Fruit fly (Drosophila melanogaster) whole organism, embryonic: Measurements from ENCODE around the gene CG5938.

Experiments used
- Ada2b ChIP-seq: fragments of 200-800 bp; sonication (Bioruptor generic); IDR thresholded peaks from 2 replicates; pipeline ENCODE4 v1.3.6; 2022; ENCODE audit warnings: missing biosample characterization, missing genetic modification characterization
- Bteb2 ChIP-seq: fragments of 200-800 bp; sonication (Bioruptor generic); optimal IDR thresholded peaks from 2 replicates; lab custom pipeline; 2016; ENCODE audit warnings: missing biosample characterization, missing genetic modification characterization
- CG11085 ChIP-seq: fragments of 200-800 bp; sonication (Bioruptor generic); IDR thresholded peaks from 2 replicates; pipeline ENCODE4 v1.3.6; 2022; ENCODE audit warnings: missing biosample characterization, missing genetic modification characterization
- CG11093 ChIP-seq: fragments of 200-800 bp; sonication (Bioruptor generic); IDR thresholded peaks from 3 replicates; pipeline ENCODE4 v1.3.6; 2022; ENCODE audit warnings: missing biosample characterization, missing genetic modification characterization
- CG14667 ChIP-seq: fragments of 200-800 bp; sonication (Bioruptor generic); IDR thresholded peaks from 2 replicates; pipeline ENCODE4 v1.3.6; 2022; ENCODE audit warnings: missing biosample characterization, missing genetic modification characterization
- CG2116 ChIP-seq: fragments of 200-800 bp; sonication (Bioruptor generic); optimal IDR thresholded peaks from 3 replicates; lab custom pipeline; 2018; ENCODE audit warnings: missing biosample characterization, mild to moderate bottlenecking, missing genetic modification characterization
- CG2129 ChIP-seq: fragments of 200-800 bp; sonication (Bioruptor generic); IDR thresholded peaks from 2 replicates; pipeline ENCODE4 v1.3.6; 2022; ENCODE audit warnings: missing biosample characterization, missing genetic modification characterization; ENCODE audit not compliant: partially characterized antibody
- CG2875 ChIP-seq: fragments of 200-800 bp; sonication (Bioruptor generic); optimal IDR thresholded peaks from 2 replicates; lab custom pipeline; 2017; ENCODE audit warnings: missing biosample characterization, mild to moderate bottlenecking, missing genetic modification characterization, missing genetic modification reagents
- CG3281 ChIP-seq: fragments of 200-800 bp; sonication (Bioruptor generic); optimal IDR thresholded peaks from 3 replicates; lab custom pipeline; 2017; ENCODE audit warnings: missing biosample characterization, mild to moderate bottlenecking, missing genetic modification characterization
- CG34376 ChIP-seq: fragments of 200-800 bp; sonication (Bioruptor generic); optimal IDR thresholded peaks from 2 replicates; lab custom pipeline; 2018; ENCODE audit warnings: missing biosample characterization, mild to moderate bottlenecking, missing genetic modification characterization
- CG34422 ChIP-seq: fragments of 200-800 bp; sonication (Bioruptor generic); IDR thresholded peaks from 3 replicates; pipeline ENCODE4 v1.3.6; 2022; ENCODE audit warnings: missing biosample characterization, missing genetic modification characterization
- CG3995 ChIP-seq: fragments of 200-800 bp; sonication (Bioruptor generic); optimal IDR thresholded peaks from 3 replicates; lab custom pipeline; 2016; ENCODE audit warnings: missing biosample characterization, missing genetic modification characterization
- CG4424 ChIP-seq: fragments of 200-800 bp; sonication (Bioruptor generic); optimal IDR thresholded peaks from 3 replicates; lab custom pipeline; 2016; ENCODE audit warnings: missing biosample characterization, missing genetic modification characterization
- CG5245 ChIP-seq: fragments of 200-800 bp; sonication (Bioruptor generic); optimal IDR thresholded peaks from 3 replicates; lab custom pipeline; 2016; ENCODE audit warnings: missing biosample characterization, missing genetic modification characterization
- CG6791 ChIP-seq: fragments of 200-800 bp; sonication (Bioruptor generic); IDR thresholded peaks from 3 replicates; pipeline ENCODE4 v1.3.6; 2022; ENCODE audit warnings: missing biosample characterization, missing genetic modification characterization; ENCODE audit not compliant: partially characterized antibody
- CG7745 ChIP-seq: fragments of 200-800 bp; sonication (Bioruptor generic); optimal IDR thresholded peaks from 2 replicates; lab custom pipeline; 2018; ENCODE audit warnings: missing biosample characterization, mild to moderate bottlenecking, missing genetic modification characterization, moderate library complexity
- CG8281 ChIP-seq: fragments of 200-800 bp; sonication (Bioruptor generic); optimal IDR thresholded peaks from 2 replicates; lab custom pipeline; 2018; ENCODE audit warnings: missing biosample characterization, mild to moderate bottlenecking, missing genetic modification characterization, moderate library complexity
- CG8290 ChIP-seq, 3 experiments: fragments of 200-800 bp; sonication (Bioruptor generic); optimal IDR thresholded peaks; 2 replicates each; lab custom pipeline; 2016 to 2019; ENCODE audit warnings: missing biosample characterization in 3 of 3, missing genetic modification characterization in 3 of 3, mild to moderate bottlenecking in 2 of 3, moderate library complexity in 1 of 3
- Camta ChIP-seq: fragments of 200-800 bp; sonication (Bioruptor generic); optimal IDR thresholded peaks from 2 replicates; lab custom pipeline; 2016; ENCODE audit warnings: missing biosample characterization, missing genetic modification characterization
- D19B ChIP-seq: fragments of 200-800 bp; sonication (Bioruptor generic); optimal IDR thresholded peaks from 2 replicates; lab custom pipeline; 2017; ENCODE audit warnings: missing biosample characterization, mild to moderate bottlenecking, missing genetic modification characterization
- Drgx ChIP-seq: fragments of 200-800 bp; sonication (Bioruptor generic); IDR thresholded peaks from 2 replicates; pipeline ENCODE4 v1.3.6; 2022; ENCODE audit warnings: missing biosample characterization, missing genetic modification characterization
- Hand ChIP-seq: fragments of 200-800 bp; sonication (Bioruptor generic); optimal IDR thresholded peaks from 2 replicates; lab custom pipeline; 2017; ENCODE audit warnings: mild to moderate bottlenecking, missing biosample characterization, missing genetic modification reagents, missing genetic modification characterization
- Hr39 ChIP-seq: fragments of >200 bp; optimal IDR thresholded peaks from 2 replicates; lab custom pipeline; 2017
- Hr78 ChIP-seq, 2 experiments: fragments of 200-800 bp in 1 of 2; fragments of >200 bp in 1 of 2; sonication (Bioruptor generic) in 1 of 2; optimal IDR thresholded peaks; 2 replicates each; lab custom pipeline; 2017 to 2019; ENCODE audit warnings: missing biosample characterization in 2 of 2, missing genetic modification characterization in 2 of 2, mild to moderate bottlenecking in 1 of 2, moderate library complexity in 1 of 2
- Kr ChIP-seq: fragments of 200-800 bp; sonication (Bioruptor generic); optimal IDR thresholded peaks from 2 replicates; lab custom pipeline; 2017; ENCODE audit warnings: missing biosample characterization, mild to moderate bottlenecking, missing genetic modification characterization
- Mrtf ChIP-seq: fragments of 200-800 bp; sonication (Bioruptor generic); IDR thresholded peaks from 3 replicates; pipeline ENCODE4 v1.3.6; 2022; ENCODE audit warnings: missing biosample characterization, missing genetic modification characterization
- Myb ChIP-seq: fragments of 200-800 bp; sonication (Bioruptor generic); optimal IDR thresholded peaks from 2 replicates; lab custom pipeline; 2016; ENCODE audit warnings: missing biosample characterization, missing genetic modification characterization
- NC2α ChIP-seq: fragments of 200-800 bp; sonication (Bioruptor generic); optimal IDR thresholded peaks from 2 replicates; lab custom pipeline; 2016; ENCODE audit warnings: missing biosample characterization, missing genetic modification characterization
- NfI ChIP-seq: fragments of 200-800 bp; sonication (Bioruptor generic); optimal IDR thresholded peaks from 3 replicates; lab custom pipeline; 2018; ENCODE audit warnings: missing biosample characterization, mild to moderate bottlenecking, missing genetic modification characterization, moderate library complexity
- ap ChIP-seq: fragments of 200-800 bp; sonication (Bioruptor generic); IDR thresholded peaks from 2 replicates; pipeline ENCODE4 v1.3.6; 2022; ENCODE audit warnings: missing biosample characterization, missing genetic modification characterization
- bcd ChIP-seq: fragments of 200-800 bp; sonication (Bioruptor generic); optimal IDR thresholded peaks from 2 replicates; lab custom pipeline; 2017; ENCODE audit warnings: missing biosample characterization, mild to moderate bottlenecking, missing genetic modification characterization
- chif ChIP-seq, 2 experiments: fragments of 200-800 bp; sonication (Bioruptor generic); optimal IDR thresholded peaks; 3 replicates each; lab custom pipeline; 2016; ENCODE audit warnings: missing biosample characterization in 2 of 2, missing genetic modification characterization in 2 of 2
- chn ChIP-seq: fragments of 200-800 bp; sonication (Bioruptor generic); optimal IDR thresholded peaks from 2 replicates; lab custom pipeline; 2016; ENCODE audit warnings: missing biosample characterization, missing genetic modification characterization
- crol ChIP-seq: fragments of 200-800 bp; sonication (Bioruptor generic); IDR thresholded peaks from 2 replicates; pipeline ENCODE4 v1.3.6; 2022; ENCODE audit warnings: missing biosample characterization, missing genetic modification characterization
- cwo ChIP-seq: fragments of 200-800 bp; sonication (Bioruptor generic); optimal IDR thresholded peaks from 3 replicates; lab custom pipeline; 2017; ENCODE audit warnings: missing biosample characterization, missing genetic modification characterization, mild to moderate bottlenecking, moderate library complexity, missing genetic modification reagents
- dpn ChIP-seq, 2 experiments: fragments of 200-800 bp; sonication (Bioruptor generic); optimal IDR thresholded peaks; 3 replicates each; lab custom pipeline; 2016; ENCODE audit warnings: missing biosample characterization in 2 of 2, missing genetic modification characterization in 2 of 2
- ewg ChIP-seq: fragments of 200-800 bp; sonication (Bioruptor generic); optimal IDR thresholded peaks from 3 replicates; lab custom pipeline; 2017; ENCODE audit warnings: mild to moderate bottlenecking, missing biosample characterization, missing genetic modification reagents, missing genetic modification characterization
- eyg ChIP-seq: fragments of 200-800 bp; sonication (Bioruptor generic); optimal IDR thresholded peaks from 3 replicates; lab custom pipeline; 2016; ENCODE audit warnings: missing biosample characterization, missing genetic modification characterization
- fd96Cb ChIP-seq: fragments of 200-800 bp; sonication (Bioruptor generic); optimal IDR thresholded peaks from 2 replicates; lab custom pipeline; 2018; ENCODE audit warnings: missing biosample characterization, mild to moderate bottlenecking, missing genetic modification characterization, moderate library complexity
- inv ChIP-seq: fragments of 200-800 bp; sonication (Bioruptor generic); IDR thresholded peaks from 2 replicates; pipeline ENCODE4 v1.3.6; 2022; ENCODE audit warnings: missing biosample characterization, missing genetic modification characterization; ENCODE audit not compliant: partially characterized antibody
- jumu ChIP-seq: fragments of 200-800 bp; sonication (Bioruptor generic); optimal IDR thresholded peaks from 3 replicates; lab custom pipeline; 2016; ENCODE audit warnings: missing biosample characterization, missing genetic modification characterization
- luna ChIP-seq: fragments of 200-800 bp; sonication (Bioruptor generic); optimal IDR thresholded peaks from 2 replicates; lab custom pipeline; 2016; ENCODE audit warnings: missing biosample characterization, missing genetic modification characterization
- nau ChIP-seq: fragments of 200-800 bp; sonication (Bioruptor generic); optimal IDR thresholded peaks from 3 replicates; lab custom pipeline; 2017; ENCODE audit warnings: missing biosample characterization, mild to moderate bottlenecking, missing genetic modification characterization, missing genetic modification reagents
- repo ChIP-seq: fragments of 200-800 bp; sonication (Bioruptor generic); optimal IDR thresholded peaks from 2 replicates; lab custom pipeline; 2016; ENCODE audit warnings: missing biosample characterization, missing genetic modification characterization
- scrt ChIP-seq: fragments of 200-800 bp; sonication (Bioruptor generic); optimal IDR thresholded peaks from 2 replicates; lab custom pipeline; 2018; ENCODE audit warnings: missing biosample characterization, mild to moderate bottlenecking, missing genetic modification characterization, moderate library complexity
- sens ChIP-seq: fragments of 200-800 bp; sonication (Bioruptor generic); peaks from one replicate; lab custom pipeline; 2016; ENCODE audit warnings: missing biosample characterization, missing genetic modification characterization
- slbo ChIP-seq: fragments of 200-800 bp; sonication (Bioruptor generic); IDR thresholded peaks from 2 replicates; pipeline ENCODE4 v1.3.6; 2022; ENCODE audit warnings: missing biosample characterization, missing genetic modification characterization
- sqz ChIP-seq: fragments of 200-800 bp; sonication (Bioruptor generic); optimal IDR thresholded peaks from 3 replicates; lab custom pipeline; 2018; ENCODE audit warnings: missing biosample characterization, mild to moderate bottlenecking, missing genetic modification characterization
- stc ChIP-seq: fragments of 200-800 bp; sonication (Bioruptor generic); IDR thresholded peaks from 2 replicates; pipeline ENCODE4 v1.3.6; 2022; ENCODE audit warnings: missing biosample characterization, missing genetic modification characterization
- unc-4 ChIP-seq: fragments of 200-800 bp; sonication (Bioruptor generic); IDR thresholded peaks from 2 replicates; pipeline ENCODE4 v1.3.6; 2022; ENCODE audit warnings: missing biosample characterization, missing genetic modification characterization; ENCODE audit not compliant: partially characterized antibody

CG5938 gene

dm6 chr3R:27246264-27246663 is 28.3 kb upstream of the CG5938 start (continued):
- TF ChIP-seq CG34422 (GFP tag; lab: Robert Waterston, UW) (0 out of 3 replicates have a peak, but pooled peaks have one; percentile 28), Hr78 (GFP tag; optimal IDR thresholded peaks at IDR 0.05; lab: Kevin White, UChicago) (peak in 1 of 2 experiments; percentile 81), D19B (GFP tag; lab: Kevin White, UChicago) (peak; percentile 10), CG6791 (no peak), CG8281 (peak; percentile 57), Hr39 (lab: Kevin White, UChicago) (no peak), sqz (GFP tag; lab: Kevin White, UChicago) (no peak), chif (GFP tag; optimal IDR thresholded peaks at IDR 0.05; lab: Kevin White, UChicago) (peak in 1 of 2 experiments; percentile 14), nau (no peak), chn (GFP tag; lab: Kevin White, UChicago) (no peak), CG11085 (GFP tag; lab: Robert Waterston, UW) (no peak), slbo (peak; percentile 67), Bteb2 (GFP tag; lab: Kevin White, UChicago) (no peak), repo (no peak), crol (GFP tag; lab: Robert Waterston, UW) (no peak), Mrtf (no peak), Ada2b (GFP tag; lab: Robert Waterston, UW) (no peak), CG3281 (GFP tag; lab: Kevin White, UChicago) (peak; percentile 84), CG14667 (GFP tag; lab: Robert Waterston, UW) (peak; percentile 24; the same call in 1 of the 2 replicates), ewg (GFP tag; lab: Kevin White, UChicago) (peak; percentile 54), CG2875 (GFP tag; lab: Kevin White, UChicago) (peak; percentile 59), ap (0 out of 2 replicates have a peak, but pooled peaks have one; percentile 49), CG34376 (no peak), eyg (no peak), NfI (peak; percentile 52), stc (GFP tag; lab: Robert Waterston, UW) (peak; percentile 80), dpn (GFP tag; optimal IDR thresholded peaks at IDR 0.05; lab: Kevin White, UChicago) (peak in 1 of 2 experiments; percentile 67), Myb (no peak), CG2116 (GFP tag; lab: Kevin White, UChicago) (peak; percentile 38), luna (GFP tag; lab: Kevin White, UChicago) (no peak), Hand (GFP tag; lab: Kevin White, UChicago) (peak; percentile 67), bcd (GFP tag; lab: Kevin White, UChicago) (peak; percentile 67), CG11093 (GFP tag; lab: Robert Waterston, UW) (no peak), scrt (GFP tag; lab: Kevin White, UChicago) (peak; percentile 64), Kr (GFP tag; lab: Kevin White, UChicago) (no peak), CG5245 (GFP tag; lab: Kevin White, UChicago) (peak; percentile 35), Camta (GFP tag; lab: Kevin White, UChicago) (no peak), unc-4 (GFP tag; lab: Robert Waterston, UW) (no peak), NC2α (GFP tag; lab: Kevin White, UChicago) (no peak), sens (peak; percentile 82), CG3995 (GFP tag; lab: Kevin White, UChicago) (no peak), CG8290 (GFP tag; optimal IDR thresholded peaks at IDR 0.05; lab: Kevin White, UChicago) (peak; percentile 24), CG8290 (tag; optimal IDR thresholded peaks at IDR 0.05; lab: Kevin White, UChicago) (peak in 1 of 2 experiments; percentile 38), Drgx (GFP tag; lab: Robert Waterston, UW) (peak; percentile 43; the same call in 1 of the 2 replicates), CG7745 (no peak), jumu (no peak), CG4424 (GFP tag; lab: Kevin White, UChicago) (peak; percentile 42), cwo (peak; percentile 78), fd96Cb (peak; percentile 78), inv (GFP tag; lab: Robert Waterston, UW) (no peak), CG2129 (no peak)
